Worm (Caenorhabditis elegans) whole organism, late embryonic: ENCODE data around the gene srd-17.
A peak's percentile ranks its signal among the peaks of the same experiment; 100 is the strongest.

Experiments
- C08G9.2 ChIP-seq: sonication (generic microtip); optimal IDR thresholded peaks from 2 replicates; lab custom pipeline; 2016; ENCODE audit warnings: mild to moderate bottlenecking, missing genetic modification characterization, moderate library complexity, missing compliant biosample characterization
- C38D4.7 ChIP-seq: fragments of 200-800 bp; sonication (Bioruptor generic); optimal IDR thresholded peaks from 2 replicates; lab custom pipeline; 2018; ENCODE audit warnings: mild to moderate bottlenecking, missing genetic modification characterization, moderate library complexity, missing compliant biosample characterization
- F13H6.1 ChIP-seq: sonication (generic microtip); optimal IDR thresholded peaks from 2 replicates; lab custom pipeline; 2016; ENCODE audit warnings: missing genetic modification characterization, missing compliant biosample characterization
- K02D7.2 ChIP-seq: sonication (generic microtip); optimal IDR thresholded peaks from 2 replicates; lab custom pipeline; 2017; ENCODE audit warnings: mild to moderate bottlenecking, missing genetic modification characterization, missing compliant biosample characterization
- Y22D7AL.16 ChIP-seq: sonication (generic microtip); optimal IDR thresholded peaks from 2 replicates; lab custom pipeline; 2016; ENCODE audit warnings: missing genetic modification characterization, missing compliant biosample characterization
- ahr-1 ChIP-seq: sonication (generic microtip); optimal IDR thresholded peaks from 2 replicates; lab custom pipeline; 2016; ENCODE audit warnings: missing genetic modification characterization, missing compliant biosample characterization
- ama-1 ChIP-seq: fragments of 150-350 bp; optimal IDR thresholded peaks from 2 replicates; lab custom pipeline; 2014
- ceh-14 ChIP-seq: sonication (generic microtip); optimal IDR thresholded peaks from 2 replicates; lab custom pipeline; 2016; ENCODE audit warnings: missing genotype, missing genetic modification characterization, missing compliant biosample characterization
- ceh-19 ChIP-seq: fragments of 200-800 bp; sonication (Bioruptor generic); optimal IDR thresholded peaks from 2 replicates; lab custom pipeline; 2018; ENCODE audit warnings: mild to moderate bottlenecking, missing genetic modification characterization, missing compliant biosample characterization
- ceh-2 ChIP-seq: sonication (generic microtip); optimal IDR thresholded peaks from 2 replicates; lab custom pipeline; 2016; ENCODE audit warnings: missing genotype, missing genetic modification characterization, missing compliant biosample characterization
- ceh-22 ChIP-seq: sonication (generic microtip); optimal IDR thresholded peaks from 2 replicates; lab custom pipeline; 2017; ENCODE audit warnings: missing biosample characterization, missing genetic modification characterization
- ceh-24 ChIP-seq: sonication (generic microtip); optimal IDR thresholded peaks from 2 replicates; lab custom pipeline; 2016; ENCODE audit warnings: mild to moderate bottlenecking, missing genetic modification characterization, missing compliant biosample characterization
- ceh-34 ChIP-seq: sonication (generic microtip); optimal IDR thresholded peaks from 2 replicates; lab custom pipeline; 2016; ENCODE audit warnings: mild to moderate bottlenecking, missing genetic modification characterization, missing compliant biosample characterization
- ceh-45 ChIP-seq: fragments of 200-800 bp; sonication (Bioruptor generic); IDR thresholded peaks from 2 replicates; pipeline ENCODE4 v1.3.6; 2022; ENCODE audit warnings: missing genetic modification reagents, missing genetic modification characterization, missing compliant biosample characterization
- ceh-48 ChIP-seq: sonication (generic microtip); optimal IDR thresholded peaks from 2 replicates; lab custom pipeline; 2016; ENCODE audit warnings: missing genetic modification characterization, inconsistent platforms, missing compliant biosample characterization
- ceh-6 ChIP-seq: fragments of 200-800 bp; sonication (Bioruptor generic); optimal IDR thresholded peaks from 2 replicates; lab custom pipeline; 2018; ENCODE audit warnings: mild to moderate bottlenecking, missing genetic modification characterization, missing compliant biosample characterization
- ceh-9 ChIP-seq: sonication (generic microtip); optimal IDR thresholded peaks from 2 replicates; lab custom pipeline; 2016; ENCODE audit warnings: mild to moderate bottlenecking, missing genetic modification characterization, inconsistent platforms, missing compliant biosample characterization
- che-1 ChIP-seq: sonication (generic microtip); optimal IDR thresholded peaks from 2 replicates; lab custom pipeline; 2016; ENCODE audit warnings: mild to moderate bottlenecking, missing genetic modification characterization, missing compliant biosample characterization
- dmd-4 ChIP-seq: sonication (generic microtip); optimal IDR thresholded peaks from 2 replicates; lab custom pipeline; 2016; ENCODE audit warnings: borderline replicate concordance, missing genetic modification characterization, missing compliant biosample characterization
- dve-1 ChIP-seq: sonication (generic microtip); optimal IDR thresholded peaks from 2 replicates; lab custom pipeline; 2017; ENCODE audit warnings: antibody characterized with exemption, mild to moderate bottlenecking, missing genetic modification characterization, missing compliant biosample characterization
- elt-4 ChIP-seq: sonication (generic microtip); optimal IDR thresholded peaks from 2 replicates; lab custom pipeline; 2016; ENCODE audit warnings: missing genetic modification characterization, missing compliant biosample characterization
- eyg-1 ChIP-seq: sonication (generic microtip); optimal IDR thresholded peaks from 2 replicates; lab custom pipeline; 2016; ENCODE audit warnings: missing genotype, missing genetic modification characterization, missing compliant biosample characterization
- fax-1 ChIP-seq: sonication (generic microtip); optimal IDR thresholded peaks from 2 replicates; lab custom pipeline; 2016; ENCODE audit warnings: missing genotype, missing genetic modification characterization, missing compliant biosample characterization
- hlh-13 ChIP-seq: fragments of 200-800 bp; sonication (Bioruptor generic); optimal IDR thresholded peaks from 2 replicates; lab custom pipeline; 2018; ENCODE audit warnings: mild to moderate bottlenecking, missing genetic modification characterization, missing compliant biosample characterization
- hlh-15 ChIP-seq: sonication (generic microtip); optimal IDR thresholded peaks from 2 replicates; lab custom pipeline; 2016; ENCODE audit warnings: missing genetic modification characterization, missing compliant biosample characterization
- hlh-6 ChIP-seq: sonication (generic microtip); optimal IDR thresholded peaks from 2 replicates; lab custom pipeline; 2016; ENCODE audit warnings: missing genotype, missing genetic modification characterization, missing compliant biosample characterization
- lim-6 ChIP-seq: sonication (generic microtip); optimal IDR thresholded peaks from 2 replicates; lab custom pipeline; 2016; ENCODE audit warnings: missing genetic modification characterization, missing compliant biosample characterization
- lin-11 ChIP-seq: fragments of 200-800 bp; sonication (Bioruptor generic); optimal IDR thresholded peaks from 2 replicates; lab custom pipeline; 2018; ENCODE audit warnings: mild to moderate bottlenecking, missing genetic modification characterization, missing compliant biosample characterization
- madf-2 ChIP-seq: sonication (generic microtip); optimal IDR thresholded peaks from 2 replicates; lab custom pipeline; 2017; ENCODE audit warnings: missing genetic modification characterization, missing compliant biosample characterization
- mec-3 ChIP-seq: sonication (generic microtip); optimal IDR thresholded peaks from 2 replicates; lab custom pipeline; 2016; ENCODE audit warnings: borderline replicate concordance, missing genetic modification characterization, missing compliant biosample characterization
- nhr-11 ChIP-seq: fragments of 150-350 bp; optimal IDR thresholded peaks from 2 replicates; lab custom pipeline; 2014; ENCODE audit warnings: missing biosample characterization, missing genetic modification characterization
- npax-4 ChIP-seq: sonication (generic microtip); optimal IDR thresholded peaks from 2 replicates; lab custom pipeline; 2016; ENCODE audit warnings: missing genetic modification characterization, missing compliant biosample characterization
- odd-2 ChIP-seq: sonication (generic microtip); optimal IDR thresholded peaks from 2 replicates; lab custom pipeline; 2017; ENCODE audit warnings: antibody characterized with exemption, mild to moderate bottlenecking, missing genetic modification characterization, missing compliant biosample characterization
- pag-3 ChIP-seq: sonication (generic microtip); optimal IDR thresholded peaks from 2 replicates; lab custom pipeline; 2016; ENCODE audit warnings: missing compliant biosample characterization, missing genetic modification characterization, borderline replicate concordance
- pat-9 ChIP-seq: fragments of 200-800 bp; sonication (Bioruptor generic); optimal IDR thresholded peaks from 2 replicates; lab custom pipeline; 2018; ENCODE audit warnings: mild to moderate bottlenecking, missing genetic modification characterization, moderate library complexity, missing compliant biosample characterization
- pax-1 ChIP-seq: fragments of 150-350 bp; optimal IDR thresholded peaks from 2 replicates; lab custom pipeline; 2014; ENCODE audit warnings: missing biosample characterization, missing genetic modification characterization
- pha-2 ChIP-seq: sonication (generic microtip); optimal IDR thresholded peaks from 2 replicates; lab custom pipeline; 2017; ENCODE audit warnings: mild to moderate bottlenecking, missing genetic modification characterization, missing compliant biosample characterization
- pros-1 ChIP-seq: fragments of 150-350 bp; optimal IDR thresholded peaks from 2 replicates; lab custom pipeline; 2014; ENCODE audit warnings: missing biosample characterization, missing genetic modification reagents, missing genetic modification characterization
- rnt-1 ChIP-seq: sonication (generic microtip); optimal IDR thresholded peaks from 2 replicates; lab custom pipeline; 2016; ENCODE audit warnings: missing genetic modification characterization, missing compliant biosample characterization
- sox-2 ChIP-seq: fragments of 200-800 bp; sonication (Bioruptor generic); IDR thresholded peaks from 2 replicates; pipeline ENCODE4 v1.3.6; 2022; ENCODE audit warnings: missing genetic modification reagents, missing genetic modification characterization, missing compliant biosample characterization
- sox-4 ChIP-seq: sonication (generic microtip); optimal IDR thresholded peaks from 2 replicates; lab custom pipeline; 2017; ENCODE audit warnings: mild to moderate bottlenecking, missing genetic modification characterization, inconsistent platforms, missing compliant biosample characterization
- syd-9 ChIP-seq: sonication (generic microtip); optimal IDR thresholded peaks from 2 replicates; lab custom pipeline; 2016; ENCODE audit warnings: mild to moderate bottlenecking, missing genetic modification characterization, moderate library complexity, missing compliant biosample characterization
- tbx-2 ChIP-seq: sonication (generic microtip); optimal IDR thresholded peaks from 2 replicates; lab custom pipeline; 2016; ENCODE audit warnings: missing genetic modification characterization, missing compliant biosample characterization
- ttx-3 ChIP-seq: sonication (generic microtip); optimal IDR thresholded peaks from 2 replicates; lab custom pipeline; 2016; ENCODE audit warnings: missing genetic modification reagents, missing genetic modification characterization, missing compliant biosample characterization
- unc-55 ChIP-seq: sonication (generic microtip); optimal IDR thresholded peaks from 2 replicates; lab custom pipeline; 2017; ENCODE audit warnings: missing biosample characterization, missing genetic modification reagents, missing genetic modification characterization
- unc-86 ChIP-seq: sonication (generic microtip); optimal IDR thresholded peaks from 2 replicates; lab custom pipeline; 2016; ENCODE audit warnings: missing genetic modification characterization, missing compliant biosample characterization
- zip-5 ChIP-seq: sonication (generic microtip); optimal IDR thresholded peaks from 2 replicates; lab custom pipeline; 2016; ENCODE audit warnings: missing genetic modification characterization, missing compliant biosample characterization
- ztf-16 ChIP-seq: sonication (generic microtip); optimal IDR thresholded peaks from 2 replicates; lab custom pipeline; 2017; ENCODE audit warnings: missing genetic modification characterization, missing compliant biosample characterization

The srd-17 gene

DNA sequence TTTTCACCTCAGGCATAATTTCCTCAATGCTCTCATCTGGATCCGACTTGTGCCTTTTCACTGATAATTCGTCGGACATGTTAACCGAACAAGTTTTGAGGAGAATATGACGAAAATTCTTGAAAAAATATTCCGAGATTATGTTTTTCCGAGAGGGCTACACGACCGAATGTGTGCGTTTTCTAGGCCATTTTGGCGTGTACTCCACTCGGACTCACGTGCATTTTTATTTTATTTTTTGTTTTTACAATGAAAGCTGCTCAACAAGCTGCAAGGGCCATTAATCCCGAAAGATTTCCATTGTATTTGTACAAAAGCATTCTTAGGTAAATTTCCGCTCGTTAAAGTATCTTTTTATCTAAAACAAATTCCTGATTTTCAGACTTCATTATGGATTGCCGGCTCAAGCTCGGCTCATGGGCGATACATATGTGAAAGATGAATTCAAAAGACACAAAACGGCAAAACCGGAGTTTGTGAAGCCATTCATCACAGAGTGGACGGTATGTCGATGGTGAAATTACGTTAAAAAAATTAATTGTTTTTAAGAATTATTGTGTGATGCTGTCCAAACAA, 35.8 kb upstream of the srd-17 start, which contains the start of the genes F25H9.6 and F25H9.7 (continued):
- TF ChIP-seq pag-3 = peak; percentile 17
- TF ChIP-seq C08G9.2 = peak; percentile 98
- peak; percentile 71 for TF ChIP-seq hlh-15
- peak; percentile 27 for TF ChIP-seq dmd-4 (tag; lab: Kevin White, UChicago)
- no peak for TF ChIP-seq pha-2
- peak; percentile 52 for TF ChIP-seq hlh-6 (tag; lab: Kevin White, UChicago)
- TF ChIP-seq pros-1 (tag; lab: Kevin White, UChicago) = no peak
- TF ChIP-seq hlh-13 (GFP tag; lab: Kevin White, UChicago) = no peak
- TF ChIP-seq ceh-9 (tag; lab: Kevin White, UChicago) = no peak
- TF ChIP-seq sox-2 (GFP tag; lab: Robert Waterston, UW) = no peak
- no peak for TF ChIP-seq Y22D7AL.16 (tag; lab: Kevin White, UChicago)
- TF ChIP-seq syd-9 (tag; lab: Kevin White, UChicago) = peak; percentile 7
- no peak for TF ChIP-seq ceh-6
- TF ChIP-seq ceh-19 (GFP tag; lab: Kevin White, UChicago) = no peak
- peak; percentile 22 for TF ChIP-seq lin-11 (tag; lab: Kevin White, UChicago)
- TF ChIP-seq unc-55 (GFP tag; lab: Kevin White, UChicago) = no peak
- TF ChIP-seq che-1 (tag; lab: Kevin White, UChicago) = no peak
- no peak for TF ChIP-seq pat-9 (tag; lab: Kevin White, UChicago)
- TF ChIP-seq ceh-22 (tag; lab: Kevin White, UChicago) = no peak
- TF ChIP-seq ceh-2 (tag; lab: Kevin White, UChicago) = peak; percentile 97
- peak; percentile 53 for TF ChIP-seq ahr-1
- TF ChIP-seq ceh-24 (tag; lab: Kevin White, UChicago) = no peak
- TF ChIP-seq mec-3 (tag; lab: Kevin White, UChicago) = peak; percentile 92
- no peak for TF ChIP-seq pax-1 (tag; lab: Kevin White, UChicago)
- TF ChIP-seq npax-4 (tag; lab: Kevin White, UChicago) = no peak
- TF ChIP-seq odd-2 = no peak
- peak; percentile 54 for TF ChIP-seq unc-86 (tag; lab: Kevin White, UChicago)
- no peak for TF ChIP-seq K02D7.2 (tag; lab: Kevin White, UChicago)
- peak; percentile 88 for TF ChIP-seq rnt-1
- peak; percentile 76 for TF ChIP-seq ceh-14 (tag; lab: Kevin White, UChicago)
- TF ChIP-seq madf-2 (tag; lab: Kevin White, UChicago) = no peak
- no peak for TF ChIP-seq nhr-11 (tag; lab: Kevin White, UChicago)
- TF ChIP-seq tbx-2 (tag; lab: Kevin White, UChicago) = peak; percentile 95
- no peak for TF ChIP-seq dve-1
- peak; percentile 80 for TF ChIP-seq F13H6.1 (tag; lab: Kevin White, UChicago)
- peak; percentile 54 for TF ChIP-seq ztf-16 (tag; lab: Kevin White, UChicago)
- peak; percentile 56 for TF ChIP-seq eyg-1 (tag; lab: Kevin White, UChicago)
- TF ChIP-seq sox-4 (tag; lab: Kevin White, UChicago) = no peak
- no peak for TF ChIP-seq ceh-45 (GFP tag; lab: Robert Waterston, UW)
- TF ChIP-seq ttx-3 (tag; lab: Kevin White, UChicago) = peak; percentile 28
- TF ChIP-seq zip-5 (tag; lab: Kevin White, UChicago) = peak; percentile 91
- TF ChIP-seq ama-1 (lab: Kevin White, UChicago) = no peak
- TF ChIP-seq elt-4 (tag; lab: Kevin White, UChicago) = no peak
- peak; percentile 62 for TF ChIP-seq ceh-34 (tag; lab: Kevin White, UChicago)
- TF ChIP-seq C38D4.7 = no peak
- TF ChIP-seq lim-6 (tag; lab: Kevin White, UChicago) = peak; percentile 86
- peak; percentile 79 for TF ChIP-seq fax-1 (tag; lab: Kevin White, UChicago)
- TF ChIP-seq ceh-48 (tag; lab: Kevin White, UChicago) = no peak
